Worm (Caenorhabditis elegans): ENCODE data around the gene F54D12.2.
A peak's percentile ranks its signal among the peaks of the same experiment; 100 is the strongest.

Gene F54D12.2

ce11 chrII:1444911-1445310 lies 46.4 kb downstream of the F54D12.2 start, which contains the start of gene scl-17:
Gene scl-17, plus strand, starts transcription at chrII:1445211.
- no peak for TF ChIP-seq madf-10 (tag; optimal IDR thresholded peaks at IDR 0.05)
- no peak for TF ChIP-seq Y67H2A.10 (GFP tag; conservative IDR thresholded peaks at IDR 0.05)
- TF ChIP-seq F10E7.11 (tag; optimal IDR thresholded peaks at IDR 0.05) = no peak
- no peak for TF ChIP-seq rec-8 (tag; optimal IDR thresholded peaks at IDR 0.05)
- no peak for TF ChIP-seq aptf-2 (GFP tag; conservative IDR thresholded peaks at IDR 0.05)
- TF ChIP-seq ccch-3 (GFP tag; optimal IDR thresholded peaks at IDR 0.05) = no peak
- TF ChIP-seq zim-3 (tag; optimal IDR thresholded peaks at IDR 0.05) = no peak
- no peak for TF ChIP-seq ceh-79 (tag; optimal IDR thresholded peaks at IDR 0.05)
- TF ChIP-seq hlh-26 (GFP tag; conservative IDR thresholded peaks at IDR 0.05) = no peak
- no peak for TF ChIP-seq snpc-4 (GFP tag; optimal IDR thresholded peaks at IDR 0.05)
- TF ChIP-seq snpc-4 (tag; optimal IDR thresholded peaks at IDR 0.05) = no peak
- no peak for TF ChIP-seq lag-1 (GFP tag; IDR thresholded peaks at IDR 0.05)
- no peak for TF ChIP-seq tbp1 (GFP tag; optimal IDR thresholded peaks at IDR 0.05)
- no peak for TF ChIP-seq bed-1 (GFP tag; IDR thresholded peaks at IDR 0.05)
- TF ChIP-seq K12H6.12 (tag; optimal IDR thresholded peaks at IDR 0.05) = no peak
- TF ChIP-seq akir-1 (GFP tag; optimal IDR thresholded peaks at IDR 0.05) = no peak
- TF ChIP-seq T26A5.8 (tag; optimal IDR thresholded peaks at IDR 0.05) = no peak
- TF ChIP-seq nhr-90 (tag; optimal IDR thresholded peaks at IDR 0.05) = no peak
- no peak for TF ChIP-seq egl-18 (GFP tag; IDR thresholded peaks at IDR 0.05)
- TF ChIP-seq Y53F4B.3 (GFP tag; IDR thresholded peaks at IDR 0.05) = no peak

ce11 chrII:1446696-1447293 lies 48.3 kb downstream of the F54D12.2 start, which contains the start of gene Y51H7C.12:
Gene Y51H7C.12, minus strand, starts transcription at chrII:1446746.
- peak; percentile 90 for TF ChIP-seq aptf-2 (GFP tag; conservative IDR thresholded peaks at IDR 0.05)
